Fruit fly (Drosophila melanogaster) whole organism: ENCODE measurements around the gene PhKgamma.

ENCODE experiments used
- CG8478 ChIP-seq: fragments of >200 bp; optimal IDR thresholded peaks from 2 replicates; lab custom pipeline; 2018; ENCODE audit warnings: inconsistent platforms
- Dll ChIP-seq: fragments of >200 bp; optimal IDR thresholded peaks from 2 replicates; lab custom pipeline; 2017

DNA sequence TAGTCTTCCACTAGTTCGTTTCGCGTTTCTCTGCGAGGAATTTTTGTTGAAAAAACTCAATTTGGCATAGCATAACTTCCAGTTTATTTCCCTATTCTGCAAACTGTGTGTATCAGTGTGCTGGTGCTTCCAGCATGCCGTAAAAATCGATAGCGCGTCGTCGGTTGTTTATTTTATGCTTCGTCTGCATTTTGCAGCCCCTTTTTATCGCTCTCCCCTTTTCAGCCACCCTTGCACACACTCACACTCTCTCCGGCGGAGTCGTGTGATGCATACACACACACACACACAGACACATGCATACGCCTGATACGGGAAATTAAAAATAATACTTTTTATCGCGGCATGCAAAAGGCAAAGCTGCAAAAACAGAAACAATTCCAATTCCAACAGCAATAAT lies 15.5 kb upstream of the PhKgamma start:
- TF ChIP-seq Dll (lab: Kevin White, UChicago) (no peak), CG8478 (no peak)
